Worm (Caenorhabditis elegans): Measurements from ENCODE around the gene clec-157.

Gene clec-157

ce11 chrIII:4802707-4803106, 41.5 kb downstream of the clec-157 start, which contains the start of gene metl-5:
metl-5 (plus strand) TSS chrIII:4803007.
- TF ChIP-seq sem-4 (tag; optimal IDR thresholded peaks at IDR 0.05) (no peak), ZK546.5 (tag; optimal IDR thresholded peaks at IDR 0.05) (no peak), elt-1 (tag; optimal IDR thresholded peaks at IDR 0.05) (no peak), peb-1 (tag; optimal IDR thresholded peaks at IDR 0.05) (no peak), fos-1 (tag; optimal IDR thresholded peaks at IDR 0.05) (no peak), C34F6.9 (tag; optimal IDR thresholded peaks at IDR 0.05) (no peak)

- TF ChIP-seq fos-1 (tag; optimal IDR thresholded peaks at IDR 0.05) (peak; percentile 26), elt-3 (tag; optimal IDR thresholded peaks at IDR 0.05) (no peak), nhr-23 (tag; optimal IDR thresholded peaks at IDR 0.05) (no peak)
Measured at ce11 chrIII:4796536-4796935, 47.7 kb downstream of the clec-157 start, which contains the start of gene tag-325. tag-325 (plus strand) TSS chrIII:4796836.

- TF ChIP-seq peb-1 (tag; optimal IDR thresholded peaks at IDR 0.05) = no peak
- TF ChIP-seq alr-1 (tag; optimal IDR thresholded peaks at IDR 0.05) = no peak
- TF ChIP-seq ceh-16 (tag; optimal IDR thresholded peaks at IDR 0.05) = no peak
- TF ChIP-seq ztf-4 (tag; optimal IDR thresholded peaks at IDR 0.05) = no peak
- TF ChIP-seq nhr-6 (tag; optimal IDR thresholded peaks at IDR 0.05) = peak; percentile 23
- TF ChIP-seq C34F6.9 (tag; optimal IDR thresholded peaks at IDR 0.05) = peak; percentile 80
- no peak for TF ChIP-seq ztf-11 (tag; optimal IDR thresholded peaks at IDR 0.05)
- TF ChIP-seq nhr-129 (tag; optimal IDR thresholded peaks at IDR 0.05) = peak; percentile 76
- TF ChIP-seq nhr-10 (tag; optimal IDR thresholded peaks at IDR 0.05) = no peak
- TF ChIP-seq snpc-4 (tag; optimal IDR thresholded peaks at IDR 0.05) = no peak
- no peak for TF ChIP-seq R02D3.7 (tag; optimal IDR thresholded peaks at IDR 0.05)
- TF ChIP-seq blmp-1 (tag; optimal IDR thresholded peaks at IDR 0.05; ENCODE audit: insufficient read depth) = no peak
- TF ChIP-seq ztf-1 (GFP tag; conservative IDR thresholded peaks at IDR 0.05) = no peak
- TF ChIP-seq nhr-77 (tag; optimal IDR thresholded peaks at IDR 0.05) = no peak
- peak; percentile 19 to 80 for TF ChIP-seq lsy-2 (tag; optimal IDR thresholded peaks at IDR 0.05)
- no peak for TF ChIP-seq Y55F3AM.14 (GFP tag; optimal IDR thresholded peaks at IDR 0.05)
- peak; percentile 55 for TF ChIP-seq unc-55 (GFP tag; optimal IDR thresholded peaks at IDR 0.05)
- no peak for TF ChIP-seq nhr-23 (tag; optimal IDR thresholded peaks at IDR 0.05)
- no peak for TF ChIP-seq unc-39 (tag; optimal IDR thresholded peaks at IDR 0.05)
- TF ChIP-seq zag-1 (tag; optimal IDR thresholded peaks at IDR 0.05) = no peak
- no peak for TF ChIP-seq nhr-25 (tag; optimal IDR thresholded peaks at IDR 0.05)
- TF ChIP-seq fos-1 (tag; optimal IDR thresholded peaks at IDR 0.05) = peak; percentile 100
- peak; percentile 70 for TF ChIP-seq lin-13 (GFP tag; optimal IDR thresholded peaks at IDR 0.05)
- TF ChIP-seq gmeb-1 (tag; optimal IDR thresholded peaks at IDR 0.05) = peak; percentile 35
- TF ChIP-seq nhr-21 (tag; optimal IDR thresholded peaks at IDR 0.05) = peak; percentile 53
- no peak for TF ChIP-seq unc-62 (GFP tag; optimal IDR thresholded peaks at IDR 0.05)
- no peak for TF ChIP-seq ceh-82 (tag; optimal IDR thresholded peaks at IDR 0.05)
- TF ChIP-seq F13H6.1 (tag; optimal IDR thresholded peaks at IDR 0.05) = peak; percentile 73
- no peak for TF ChIP-seq mbf-1 (tag; optimal IDR thresholded peaks at IDR 0.05)
- TF ChIP-seq nhr-237 (tag; optimal IDR thresholded peaks at IDR 0.05) = no peak
- TF ChIP-seq elt-1 (tag; optimal IDR thresholded peaks at IDR 0.05) = no peak
- TF ChIP-seq lin-39 (tag; optimal IDR thresholded peaks at IDR 0.05) = no peak
- TF ChIP-seq dmd-4 (tag; optimal IDR thresholded peaks at IDR 0.05) = no peak
- peak; percentile 66 for TF ChIP-seq crh-2 (tag; optimal IDR thresholded peaks at IDR 0.05)
- peak in 1 of 2 experiments; percentile 4 for TF ChIP-seq mdl-1 (tag; optimal IDR thresholded peaks at IDR 0.05)
- no peak for TF ChIP-seq nhr-12 (tag; optimal IDR thresholded peaks at IDR 0.05)
- TF ChIP-seq mab-5 (tag; optimal IDR thresholded peaks at IDR 0.05) = no peak
- TF ChIP-seq egl-27 (tag; optimal IDR thresholded peaks at IDR 0.05) = peak; percentile 49
- peak; percentile 50 for TF ChIP-seq sma-3 (GFP tag; optimal IDR thresholded peaks at IDR 0.05)
- no peak for TF ChIP-seq ama-1 (optimal IDR thresholded peaks at IDR 0.05)
- TF ChIP-seq elt-3 (tag; optimal IDR thresholded peaks at IDR 0.05) = no peak
- TF ChIP-seq lin-11 (tag; optimal IDR thresholded peaks at IDR 0.05) = no peak
- TF ChIP-seq nhr-11 (tag; optimal IDR thresholded peaks at IDR 0.05) = no peak
- peak; percentile 38 for TF ChIP-seq sem-4 (tag; optimal IDR thresholded peaks at IDR 0.05)
- TF ChIP-seq skn-1 (tag; optimal IDR thresholded peaks at IDR 0.05) = no peak
- TF ChIP-seq aly-2 (tag; optimal IDR thresholded peaks at IDR 0.05) = no peak
- no peak for TF ChIP-seq ZK546.5 (tag; optimal IDR thresholded peaks at IDR 0.05)
- TF ChIP-seq sma-9 (GFP tag; optimal IDR thresholded peaks at IDR 0.05) = peak; percentile 65
- no peak for TF ChIP-seq sma-9 (tag; optimal IDR thresholded peaks at IDR 0.05)
Measured at ce11 chrIII:4796039-4796438, 48.2 kb downstream of the clec-157 start.

All from whole organism, L2 larva.